Worm (Caenorhabditis elegans) whole organism, L1 larva: ENCODE results near the gene F53A2.1.

ENCODE experiments used
- C16A3.4 ChIP-seq: fragments of 150-350 bp; optimal IDR thresholded peaks from 2 replicates; lab custom pipeline; 2014; ENCODE audit warnings: missing biosample characterization, missing genetic modification characterization
- C34B4.2 ChIP-seq: sonication (generic microtip); optimal IDR thresholded peaks from 2 replicates; lab custom pipeline; 2017; ENCODE audit warnings: mild to moderate bottlenecking, missing genetic modification characterization, missing compliant biosample characterization
- Y116A8C.19 ChIP-seq: sonication (generic microtip); optimal IDR thresholded peaks from 2 replicates; lab custom pipeline; 2016; ENCODE audit warnings: missing compliant biosample characterization, missing genetic modification characterization, borderline replicate concordance
- aha-1 ChIP-seq: fragments of 150-350 bp; optimal IDR thresholded peaks from 2 replicates; lab custom pipeline; 2014; ENCODE audit warnings: missing biosample characterization, missing genetic modification characterization
- alr-1 ChIP-seq: fragments of 200-800 bp; sonication (Bioruptor generic); optimal IDR thresholded peaks from 2 replicates; lab custom pipeline; 2018; ENCODE audit warnings: borderline replicate concordance, mild to moderate bottlenecking, missing genetic modification characterization, missing compliant biosample characterization
- ceh-63 ChIP-seq: fragments of 200-800 bp; sonication (Bioruptor generic); optimal IDR thresholded peaks from 2 replicates; lab custom pipeline; 2018; ENCODE audit warnings: mild to moderate bottlenecking, missing genetic modification characterization, missing compliant biosample characterization
- ceh-8 ChIP-seq: fragments of 200-800 bp; sonication (Bioruptor generic); optimal IDR thresholded peaks from 2 replicates; lab custom pipeline; 2018; ENCODE audit warnings: mild to moderate bottlenecking, missing genetic modification characterization, moderate library complexity, missing compliant biosample characterization
- ceh-82 ChIP-seq, 3 experiments: fragments of 150-350 bp in 1 of 3; sonication (generic microtip) in 2 of 3; optimal IDR thresholded peaks; 2 replicates each; lab custom pipeline; 2014 to 2017; ENCODE audit warnings: missing biosample characterization in 3 of 3, missing genetic modification characterization in 3 of 3
- ceh-88 ChIP-seq: fragments of 200-800 bp; sonication (Bioruptor generic); IDR thresholded peaks from 2 replicates; pipeline ENCODE4 v1.3.6; 2022; ENCODE audit warnings: missing genetic modification characterization, missing compliant biosample characterization
- ceh-90 ChIP-seq: sonication (generic microtip); optimal IDR thresholded peaks from 2 replicates; lab custom pipeline; 2016; ENCODE audit warnings: missing genetic modification characterization, missing compliant biosample characterization
- ces-1 ChIP-seq: fragments of 150-350 bp; optimal IDR thresholded peaks from 2 replicates; lab custom pipeline; 2014; ENCODE audit warnings: missing biosample characterization, missing genetic modification reagents, missing genetic modification characterization
- dpl-1 ChIP-seq, 3 experiments: fragments of 150-350 bp in 2 of 3; sonication (generic microtip) in 1 of 3; optimal IDR thresholded peaks; 2 replicates each; lab custom pipeline; 2014 to 2017; ENCODE audit warnings: missing biosample characterization in 3 of 3, missing genetic modification characterization in 3 of 3, missing genetic modification reagents in 3 of 3
- dsc-1 ChIP-seq: sonication (generic microtip); optimal IDR thresholded peaks from 2 replicates; lab custom pipeline; 2016; ENCODE audit warnings: mild to moderate bottlenecking, missing genetic modification characterization, missing compliant biosample characterization
- egl-13 ChIP-seq: sonication (generic microtip); optimal IDR thresholded peaks from 2 replicates; lab custom pipeline; 2016; ENCODE audit warnings: missing genotype, missing genetic modification reagents, missing genetic modification characterization, missing compliant biosample characterization
- elt-2 ChIP-seq: sonication (generic microtip); optimal IDR thresholded peaks from 2 replicates; lab custom pipeline; 2016; ENCODE audit warnings: missing genetic modification characterization, mild to moderate bottlenecking, inconsistent platforms, missing compliant biosample characterization, missing genetic modification reagents
- elt-3 ChIP-seq, 6 experiments: fragments of 150-350 bp in 1 of 6; sonication (generic microtip); optimal IDR thresholded peaks; 2 replicates each; lab custom pipeline; 2017 to 2018; ENCODE audit warnings: missing biosample characterization in 6 of 6, missing genetic modification characterization in 6 of 6, inconsistent platforms in 1 of 6
- ets-5 ChIP-seq: fragments of 200-800 bp; sonication (Bioruptor generic); IDR thresholded peaks from 2 replicates; pipeline ENCODE4 v1.3.6; 2022; ENCODE audit warnings: missing genetic modification characterization, missing compliant biosample characterization
- fos-1 ChIP-seq: fragments of 150-350 bp; optimal IDR thresholded peaks from 2 replicates; lab custom pipeline; 2014; ENCODE audit warnings: missing biosample characterization, missing genetic modification characterization
- hlh-17 ChIP-seq: fragments of 200-800 bp; sonication (Bioruptor generic); optimal IDR thresholded peaks from 2 replicates; lab custom pipeline; 2018; ENCODE audit warnings: missing genetic modification characterization, mild to moderate bottlenecking, missing compliant biosample characterization, moderate library complexity, borderline replicate concordance
- isw-1 ChIP-seq: fragments of 200-800 bp; sonication (Bioruptor generic); IDR thresholded peaks from 2 replicates; pipeline ENCODE4 v1.3.6; 2022; ENCODE audit warnings: missing genetic modification characterization, missing compliant biosample characterization
- lin-15B ChIP-seq: fragments of 150-350 bp; sonication (generic microtip); optimal IDR thresholded peaks from 3 replicates; lab custom pipeline; 2014; ENCODE audit warnings: missing biosample characterization, missing genetic modification characterization
- lin-39 ChIP-seq: fragments of 150-350 bp; optimal IDR thresholded peaks from 2 replicates; lab custom pipeline; 2014; ENCODE audit warnings: missing biosample characterization, missing genetic modification reagents, missing genetic modification characterization
- lsy-2 ChIP-seq, 2 experiments: fragments of 150-350 bp; optimal IDR thresholded peaks; 2 replicates each; lab custom pipeline; 2014; ENCODE audit warnings: missing biosample characterization in 2 of 2, missing genetic modification characterization in 2 of 2
- mdl-1 ChIP-seq, 2 experiments: fragments of 150-350 bp; optimal IDR thresholded peaks; 2 replicates each; lab custom pipeline; 2014 to 2017; ENCODE audit warnings: missing biosample characterization in 2 of 2, missing genetic modification characterization in 2 of 2, inconsistent platforms in 1 of 2
- mef-2 ChIP-seq: fragments of 150-350 bp; optimal IDR thresholded peaks from 2 replicates; lab custom pipeline; 2014; ENCODE audit warnings: missing biosample characterization, missing genetic modification characterization
- nhr-11 ChIP-seq: fragments of 150-350 bp; optimal IDR thresholded peaks from 2 replicates; lab custom pipeline; 2014; ENCODE audit warnings: missing biosample characterization, missing genetic modification characterization
- nhr-12 ChIP-seq: sonication (generic microtip); optimal IDR thresholded peaks from 2 replicates; lab custom pipeline; 2017; ENCODE audit warnings: missing biosample characterization, missing genetic modification characterization
- nhr-19 ChIP-seq: fragments of 200-800 bp; sonication (Bioruptor generic); conservative IDR thresholded peaks from 2 replicates; pipeline ENCODE4 v1.3.6; 2022; ENCODE audit warnings: missing genetic modification characterization, missing compliant biosample characterization
- nhr-20 ChIP-seq: sonication (generic microtip); optimal IDR thresholded peaks from 2 replicates; lab custom pipeline; 2016; ENCODE audit warnings: mild to moderate bottlenecking, missing genetic modification characterization, missing compliant biosample characterization
- nhr-237 ChIP-seq: fragments of 150-350 bp; optimal IDR thresholded peaks from 2 replicates; lab custom pipeline; 2014; ENCODE audit warnings: missing biosample characterization, missing genetic modification characterization
- nhr-28 ChIP-seq: fragments of 150-350 bp; optimal IDR thresholded peaks from 2 replicates; lab custom pipeline; 2014; ENCODE audit warnings: missing biosample characterization, missing genetic modification characterization
- nhr-47 ChIP-seq: sonication (generic microtip); optimal IDR thresholded peaks from 2 replicates; lab custom pipeline; 2016; ENCODE audit warnings: mild to moderate bottlenecking, missing genetic modification characterization, moderate library complexity, missing compliant biosample characterization
- nhr-71 ChIP-seq: sonication (generic microtip); optimal IDR thresholded peaks from 2 replicates; lab custom pipeline; 2016; ENCODE audit warnings: mild to moderate bottlenecking, missing genetic modification characterization, moderate library complexity, missing compliant biosample characterization
- nhr-77 ChIP-seq: fragments of 150-350 bp; optimal IDR thresholded peaks from 2 replicates; lab custom pipeline; 2014; ENCODE audit warnings: missing biosample characterization, missing genetic modification characterization
- pqm-1 ChIP-seq: sonication (generic microtip); optimal IDR thresholded peaks from 3 replicates; lab custom pipeline; 2017; ENCODE audit warnings: missing biosample characterization, missing genetic modification characterization
- skn-1 ChIP-seq: fragments of 150-350 bp; optimal IDR thresholded peaks from 2 replicates; lab custom pipeline; 2014; ENCODE audit warnings: missing biosample characterization, missing genetic modification characterization
- sox-4 ChIP-seq: sonication (generic microtip); optimal IDR thresholded peaks from 2 replicates; lab custom pipeline; 2016; ENCODE audit warnings: missing genetic modification characterization, missing compliant biosample characterization
- swsn-7 ChIP-seq: sonication (generic microtip); optimal IDR thresholded peaks from 2 replicates; lab custom pipeline; 2016; ENCODE audit warnings: missing genetic modification characterization, missing compliant biosample characterization
- unc-130 ChIP-seq: fragments of 150-350 bp; optimal IDR thresholded peaks from 2 replicates; lab custom pipeline; 2017; ENCODE audit warnings: missing biosample characterization, missing genetic modification characterization, inconsistent platforms
- unc-62 ChIP-seq: fragments of 150-350 bp; optimal IDR thresholded peaks from 2 replicates; lab custom pipeline; 2014; ENCODE audit warnings: missing biosample characterization, missing genetic modification reagents, missing genetic modification characterization
- unc-86 ChIP-seq: sonication (generic microtip); optimal IDR thresholded peaks from 2 replicates; lab custom pipeline; 2016; ENCODE audit warnings: missing genetic modification characterization, missing compliant biosample characterization
- xbp-1 ChIP-seq: sonication (generic microtip); optimal IDR thresholded peaks from 2 replicates; lab custom pipeline; 2016; ENCODE audit warnings: missing genetic modification characterization, missing compliant biosample characterization
- ztf-4 ChIP-seq: fragments of 150-350 bp; optimal IDR thresholded peaks from 2 replicates; lab custom pipeline; 2014; ENCODE audit warnings: missing biosample characterization, missing genetic modification characterization

Gene F53A2.1

ce11 chrIII:13275784-13276183 is 48.9 kb downstream of the F53A2.1 start (continued):
- peak; percentile 84 for TF ChIP-seq swsn-7 (tag; lab: Kevin White, UChicago)
- TF ChIP-seq sox-4 (tag; lab: Kevin White, UChicago), result no peak
- TF ChIP-seq unc-86 (tag; lab: Kevin White, UChicago), result peak; percentile 90
- no peak for TF ChIP-seq pqm-1
- no peak for TF ChIP-seq hlh-17
- peak; percentile 89 for TF ChIP-seq nhr-71 (tag; lab: Kevin White, UChicago)
- peak; percentile 61 for TF ChIP-seq isw-1 (GFP tag; lab: Robert Waterston, UW)
- TF ChIP-seq skn-1 (tag; lab: Kevin White, UChicago), result no peak
- no peak for TF ChIP-seq C34B4.2
- TF ChIP-seq unc-62, result no peak
- no peak for TF ChIP-seq nhr-28
- TF ChIP-seq elt-2 (tag; lab: Kevin White, UChicago), result no peak
- no peak for TF ChIP-seq aha-1
- no peak for TF ChIP-seq lin-15B (tag; lab: Kevin White, UChicago)
- TF ChIP-seq lsy-2 (tag; optimal IDR thresholded peaks at IDR 0.05; lab: Kevin White, UChicago), result peak; percentile 51 to 75
- TF ChIP-seq nhr-47 (tag; lab: Kevin White, UChicago), result peak; percentile 85
- peak; percentile 30 for TF ChIP-seq ceh-8 (GFP tag; lab: Kevin White, UChicago)
- no peak for TF ChIP-seq lin-39
- no peak for TF ChIP-seq nhr-11 (tag; lab: Kevin White, UChicago)
- no peak for TF ChIP-seq ceh-88
- no peak for TF ChIP-seq ceh-90 (tag; lab: Kevin White, UChicago)
- TF ChIP-seq nhr-237, result no peak
- TF ChIP-seq mdl-1 (tag; optimal IDR thresholded peaks at IDR 0.05; lab: Kevin White, UChicago), result peak in 1 of 2 experiments; percentile 47
- peak; percentile 44 for TF ChIP-seq nhr-20 (tag; lab: Kevin White, UChicago)
- TF ChIP-seq xbp-1 (tag; lab: Kevin White, UChicago), result peak; percentile 55
- peak; percentile 19 to 72 (median 68) for TF ChIP-seq ceh-82 (tag; optimal IDR thresholded peaks at IDR 0.05; lab: Kevin White, UChicago)
- TF ChIP-seq fos-1 (tag; lab: Kevin White, UChicago), result peak; percentile 65
- TF ChIP-seq elt-3 (tag; optimal IDR thresholded peaks at IDR 0.05; lab: Kevin White, UChicago), result no peak
- TF ChIP-seq unc-130 (tag; lab: Kevin White, UChicago), result no peak
- TF ChIP-seq ets-5, result no peak
- peak; percentile 53 for TF ChIP-seq ceh-63 (GFP tag; lab: Kevin White, UChicago)
- no peak for TF ChIP-seq alr-1 (tag; lab: Kevin White, UChicago)
- peak; percentile 77 for TF ChIP-seq dsc-1
- TF ChIP-seq Y116A8C.19, result no peak
- peak; percentile 20 for TF ChIP-seq nhr-77 (tag; lab: Kevin White, UChicago)
- TF ChIP-seq dpl-1 (GFP tag; optimal IDR thresholded peaks at IDR 0.05; lab: Kevin White, UChicago), result peak; percentile 31 to 45 (median 37)
- peak; percentile 63 for TF ChIP-seq ztf-4 (tag; lab: Kevin White, UChicago)
- TF ChIP-seq nhr-12 (tag; lab: Kevin White, UChicago), result no peak
- peak; percentile 2 for TF ChIP-seq C16A3.4 (tag; lab: Kevin White, UChicago)

- no peak for TF ChIP-seq egl-13 (tag; lab: Kevin White, UChicago)
- TF ChIP-seq nhr-19 (GFP tag; lab: Robert Waterston, UW), result no peak
- TF ChIP-seq ces-1 (GFP tag; lab: Kevin White, UChicago), result no peak
- TF ChIP-seq hlh-17, result no peak
- no peak for TF ChIP-seq mef-2 (tag; lab: Kevin White, UChicago)
Measured at ce11 chrIII:13272788-13273187, 51.9 kb downstream of the F53A2.1 start.
